Fruit fly (Drosophila melanogaster) whole organism, embryonic: ENCODE results near the gene Aatf.

Experiments used
- B-H1 ChIP-seq: fragments of 200-800 bp; sonication (Bioruptor generic); IDR thresholded peaks from 3 replicates; pipeline ENCODE4 v1.3.6; 2022; ENCODE audit warnings: missing biosample characterization, missing genetic modification characterization
- Blimp-1 ChIP-seq: fragments of 200-800 bp; sonication (Bioruptor generic); optimal IDR thresholded peaks from 3 replicates; lab custom pipeline; 2018; ENCODE audit warnings: missing biosample characterization, missing genetic modification characterization, mild to moderate bottlenecking, moderate library complexity, missing genetic modification reagents
- CG10147 ChIP-seq: fragments of 200-800 bp; sonication (Bioruptor generic); optimal IDR thresholded peaks from 2 replicates; lab custom pipeline; 2019; ENCODE audit warnings: missing biosample characterization, mild to moderate bottlenecking, missing genetic modification characterization, moderate library complexity
- CG1024 ChIP-seq: fragments of 200-800 bp; sonication (Bioruptor generic); IDR thresholded peaks from 2 replicates; pipeline ENCODE4 v1.3.6; 2022; ENCODE audit warnings: missing biosample characterization, missing genetic modification characterization
- CG10431 ChIP-seq: fragments of 200-800 bp; sonication (Bioruptor generic); optimal IDR thresholded peaks from 3 replicates; lab custom pipeline; 2018; ENCODE audit warnings: missing biosample characterization, mild to moderate bottlenecking, missing genetic modification characterization
- CG10565 ChIP-seq: fragments of 200-800 bp; sonication (Bioruptor generic); optimal IDR thresholded peaks from 3 replicates; lab custom pipeline; 2016; ENCODE audit warnings: missing biosample characterization, mild to moderate bottlenecking, missing genetic modification characterization
- CG10979 ChIP-seq: fragments of 200-800 bp; sonication (Bioruptor generic); optimal IDR thresholded peaks from 2 replicates; lab custom pipeline; 2018; ENCODE audit warnings: missing biosample characterization, mild to moderate bottlenecking, missing genetic modification characterization, moderate library complexity
- CG11398 ChIP-seq: fragments of 200-800 bp; sonication (Bioruptor generic); optimal IDR thresholded peaks from 2 replicates; lab custom pipeline; 2016; ENCODE audit warnings: missing biosample characterization, missing genetic modification characterization
- CG12104 ChIP-seq: fragments of 200-800 bp; sonication (Bioruptor generic); optimal IDR thresholded peaks from 3 replicates; lab custom pipeline; 2016; ENCODE audit warnings: missing biosample characterization, missing genetic modification characterization
- CG12299 ChIP-seq: fragments of 200-800 bp; sonication (Bioruptor generic); optimal IDR thresholded peaks from 2 replicates; lab custom pipeline; 2018; ENCODE audit warnings: missing biosample characterization, mild to moderate bottlenecking, missing genetic modification characterization
- CG1233 ChIP-seq: fragments of 200-800 bp; sonication (Bioruptor generic); optimal IDR thresholded peaks from 4 replicates; lab custom pipeline; 2018; ENCODE audit warnings: missing biosample characterization, mild to moderate bottlenecking, missing genetic modification characterization
- CG13424 ChIP-seq: fragments of 200-800 bp; sonication (Bioruptor generic); optimal IDR thresholded peaks from 2 replicates; lab custom pipeline; 2019; ENCODE audit warnings: missing biosample characterization, mild to moderate bottlenecking, missing genetic modification characterization, moderate library complexity
- CG14014 ChIP-seq: fragments of 200-800 bp; sonication (Bioruptor generic); IDR thresholded peaks from 2 replicates; pipeline ENCODE4 v1.3.6; 2022; ENCODE audit warnings: missing biosample characterization, missing genetic modification characterization
- CG15269 ChIP-seq: fragments of 200-800 bp; sonication (Bioruptor generic); optimal IDR thresholded peaks from 2 replicates; lab custom pipeline; 2018; ENCODE audit warnings: missing biosample characterization, mild to moderate bottlenecking, missing genetic modification characterization, moderate library complexity
- CG15479 ChIP-seq: fragments of 200-800 bp; sonication (Bioruptor generic); optimal IDR thresholded peaks from 3 replicates; lab custom pipeline; 2019; ENCODE audit warnings: missing biosample characterization, mild to moderate bottlenecking, missing genetic modification characterization, moderate library complexity
- CG1647 ChIP-seq: fragments of 200-800 bp; sonication (Bioruptor generic); optimal IDR thresholded peaks from 3 replicates; lab custom pipeline; 2016; ENCODE audit warnings: missing biosample characterization, missing genetic modification characterization
- CG2120 ChIP-seq: fragments of 200-800 bp; sonication (Bioruptor generic); optimal IDR thresholded peaks from 3 replicates; lab custom pipeline; 2016; ENCODE audit warnings: missing biosample characterization, missing genetic modification characterization
- CG32772 ChIP-seq: fragments of 200-800 bp; sonication (Bioruptor generic); IDR thresholded peaks from 2 replicates; pipeline ENCODE4 v1.3.6; 2022; ENCODE audit warnings: missing biosample characterization, missing genetic modification characterization
- CG3281 ChIP-seq: fragments of 200-800 bp; sonication (Bioruptor generic); optimal IDR thresholded peaks from 3 replicates; lab custom pipeline; 2017; ENCODE audit warnings: missing biosample characterization, mild to moderate bottlenecking, missing genetic modification characterization
- CG43689 ChIP-seq: fragments of 200-800 bp; sonication (Bioruptor generic); IDR thresholded peaks from 2 replicates; pipeline ENCODE4 v1.3.6; 2022; ENCODE audit warnings: missing biosample characterization, missing genetic modification characterization
- CG5953 ChIP-seq: fragments of 200-800 bp; sonication (Bioruptor generic); IDR thresholded peaks from 2 replicates; pipeline ENCODE4 v1.3.6; 2022; ENCODE audit warnings: missing biosample characterization, missing genetic modification characterization
- CG6254 ChIP-seq: fragments of 200-800 bp; sonication (Bioruptor generic); optimal IDR thresholded peaks from 3 replicates; lab custom pipeline; 2017; ENCODE audit warnings: mild to moderate bottlenecking, missing biosample characterization, missing genetic modification reagents, missing genetic modification characterization
- CG6272 ChIP-seq: fragments of 200-800 bp; sonication (Bioruptor generic); IDR thresholded peaks from 2 replicates; pipeline ENCODE4 v1.3.6; 2022; ENCODE audit warnings: missing biosample characterization, missing genetic modification characterization
- CG7745 ChIP-seq: fragments of 200-800 bp; sonication (Bioruptor generic); optimal IDR thresholded peaks from 2 replicates; lab custom pipeline; 2018; ENCODE audit warnings: missing biosample characterization, mild to moderate bottlenecking, missing genetic modification characterization, moderate library complexity
- CG8478 ChIP-seq: fragments of >200 bp; optimal IDR thresholded peaks from 2 replicates; lab custom pipeline; 2018
- Eip74EF ChIP-seq, 2 experiments: fragments of 200-800 bp in 1 of 2; fragments of >200 bp in 1 of 2; sonication (Bioruptor generic) in 1 of 2; optimal IDR thresholded peaks; 2 replicates each; lab custom pipeline; 2017 to 2019; ENCODE audit warnings: missing biosample characterization in 2 of 2, missing genetic modification characterization in 2 of 2, mild to moderate bottlenecking in 1 of 2, moderate library complexity in 1 of 2
- HmgD ChIP-seq: fragments of 200-800 bp; sonication (Bioruptor generic); optimal IDR thresholded peaks from 3 replicates; lab custom pipeline; 2016; ENCODE audit warnings: missing biosample characterization, missing genetic modification characterization
- Mrtf ChIP-seq: fragments of 200-800 bp; sonication (Bioruptor generic); IDR thresholded peaks from 3 replicates; pipeline ENCODE4 v1.3.6; 2022; ENCODE audit warnings: missing biosample characterization, missing genetic modification characterization
- Ptx1 ChIP-seq: fragments of 200-800 bp; sonication (Bioruptor generic); IDR thresholded peaks from 2 replicates; pipeline ENCODE4 v1.3.6; 2022; ENCODE audit warnings: missing biosample characterization, missing genetic modification characterization
- Rx ChIP-seq: fragments of 200-800 bp; sonication (Bioruptor generic); IDR thresholded peaks from 2 replicates; pipeline ENCODE4 v1.3.6; 2022; ENCODE audit warnings: missing biosample characterization, missing genetic modification characterization
- Side ChIP-seq: fragments of 200-800 bp; sonication (Bioruptor generic); optimal IDR thresholded peaks from 2 replicates; lab custom pipeline; 2016; ENCODE audit warnings: missing biosample characterization, missing genetic modification characterization
- Six4 ChIP-seq: fragments of 200-800 bp; sonication (Bioruptor generic); optimal IDR thresholded peaks from 2 replicates; lab custom pipeline; 2016; ENCODE audit warnings: missing biosample characterization, missing genetic modification characterization
- Sox102F ChIP-seq: fragments of 200-800 bp; sonication (Bioruptor generic); optimal IDR thresholded peaks from 2 replicates; lab custom pipeline; 2018; ENCODE audit warnings: missing biosample characterization, mild to moderate bottlenecking, missing genetic modification characterization, moderate library complexity
- Usf ChIP-seq: fragments of 200-800 bp; sonication (Bioruptor generic); optimal IDR thresholded peaks from 2 replicates; lab custom pipeline; 2017; ENCODE audit warnings: missing genotype, missing biosample characterization, missing genetic modification characterization
- ab ChIP-seq: fragments of 200-800 bp; sonication (Bioruptor generic); optimal IDR thresholded peaks from 2 replicates; lab custom pipeline; 2016; ENCODE audit warnings: missing biosample characterization, missing genetic modification characterization
- abd-A ChIP-seq: fragments of 200-800 bp; sonication (Bioruptor generic); optimal IDR thresholded peaks from 3 replicates; lab custom pipeline; 2019; ENCODE audit warnings: missing biosample characterization, mild to moderate bottlenecking, missing genetic modification characterization, moderate library complexity
- bcd ChIP-seq: fragments of 200-800 bp; sonication (Bioruptor generic); optimal IDR thresholded peaks from 2 replicates; lab custom pipeline; 2017; ENCODE audit warnings: missing biosample characterization, mild to moderate bottlenecking, missing genetic modification characterization
- br ChIP-seq: fragments of >200 bp; optimal IDR thresholded peaks from 2 replicates; lab custom pipeline; 2017
- cg ChIP-seq: fragments of 200-800 bp; sonication (Bioruptor generic); optimal IDR thresholded peaks from 3 replicates; lab custom pipeline; 2019; ENCODE audit warnings: missing biosample characterization, mild to moderate bottlenecking, missing genetic modification characterization, moderate library complexity
- corto ChIP-seq: fragments of 200-800 bp; sonication (Bioruptor generic); optimal IDR thresholded peaks from 2 replicates; lab custom pipeline; 2016; ENCODE audit warnings: missing biosample characterization, mild to moderate bottlenecking, missing genetic modification characterization, moderate library complexity
- dati ChIP-seq: fragments of 200-800 bp; sonication (Bioruptor generic); IDR thresholded peaks from 2 replicates; pipeline ENCODE4 v1.3.6; 2022; ENCODE audit warnings: missing biosample characterization, missing genetic modification characterization
- dysf ChIP-seq: fragments of 200-800 bp; sonication (Bioruptor generic); IDR thresholded peaks from 3 replicates; pipeline ENCODE4 v1.3.6; 2022; ENCODE audit warnings: missing biosample characterization, missing genetic modification characterization
- grau ChIP-seq: fragments of 200-800 bp; optimal IDR thresholded peaks from 3 replicates; lab custom pipeline; 2019; ENCODE audit warnings: missing biosample characterization, mild to moderate bottlenecking, missing genetic modification characterization, moderate library complexity
- odd ChIP-seq: fragments of 200-800 bp; sonication (Bioruptor generic); optimal IDR thresholded peaks from 2 replicates; lab custom pipeline; 2017; ENCODE audit warnings: missing biosample characterization, mild to moderate bottlenecking, missing genetic modification characterization
- onecut ChIP-seq: fragments of 200-800 bp; sonication (Bioruptor generic); IDR thresholded peaks from 2 replicates; pipeline ENCODE4 v1.3.6; 2022; ENCODE audit warnings: missing biosample characterization, missing genetic modification characterization
- pho ChIP-seq: fragments of 200-800 bp; sonication (Bioruptor generic); optimal IDR thresholded peaks from 2 replicates; lab custom pipeline; 2016; ENCODE audit warnings: missing biosample characterization, missing genetic modification characterization
- salm ChIP-seq: fragments of 200-800 bp; sonication (Bioruptor generic); optimal IDR thresholded peaks from 2 replicates; lab custom pipeline; 2018; ENCODE audit warnings: missing biosample characterization, mild to moderate bottlenecking, missing genetic modification characterization
- sc ChIP-seq, 3 experiments: fragments of >200 bp in 2 of 3; fragments of 200-800 bp in 1 of 3; sonication (Bioruptor generic) in 1 of 3; optimal IDR thresholded peaks; 2 replicates in 2 of 3; 3 replicates in 1 of 3; lab custom pipeline; 2017; ENCODE audit warnings: mild to moderate bottlenecking in 1 of 3, missing biosample characterization in 1 of 3, missing genetic modification characterization in 1 of 3, missing genetic modification reagents in 1 of 3
- sna ChIP-seq: fragments of 200-800 bp; sonication (Bioruptor generic); IDR thresholded peaks from 2 replicates; pipeline ENCODE4 v1.3.6; 2022; ENCODE audit warnings: missing biosample characterization, missing genetic modification characterization; ENCODE audit not compliant: partially characterized antibody
- sqz ChIP-seq: fragments of 200-800 bp; sonication (Bioruptor generic); optimal IDR thresholded peaks from 3 replicates; lab custom pipeline; 2018; ENCODE audit warnings: missing biosample characterization, mild to moderate bottlenecking, missing genetic modification characterization
- zfh1 ChIP-seq: fragments of 200-800 bp; sonication (Bioruptor generic); IDR thresholded peaks from 3 replicates; pipeline ENCODE4 v1.3.6; 2022; ENCODE audit warnings: missing biosample characterization, missing genetic modification characterization

Gene Aatf

DNA sequence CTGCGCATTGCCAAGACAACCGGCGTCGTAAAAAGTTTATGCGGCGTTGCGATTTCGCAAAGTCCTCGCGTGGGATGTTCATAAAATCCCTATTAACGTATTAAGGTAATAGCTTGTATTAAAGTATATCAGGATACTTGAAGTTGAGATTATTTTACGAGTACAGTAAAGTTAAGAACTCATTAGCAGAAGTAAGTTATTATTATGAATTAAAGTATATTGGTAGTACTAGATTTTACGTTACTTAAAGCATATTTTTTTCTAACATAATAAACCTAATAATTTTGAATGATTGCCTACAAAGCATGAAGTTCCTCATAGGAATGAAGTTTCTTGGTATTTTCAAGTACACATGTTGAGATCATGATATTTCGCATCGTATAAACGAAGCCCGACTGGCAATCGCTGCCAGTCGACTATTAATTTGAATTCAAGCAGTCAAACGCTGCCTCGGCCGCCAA is 23.6 kb upstream of the Aatf start (continued):
- no peak for TF ChIP-seq br (lab: Kevin White, UChicago)
- TF ChIP-seq CG13424 (tag; lab: Kevin White, UChicago) = peak; percentile 75
- TF ChIP-seq CG5953 (GFP tag; lab: Robert Waterston, UW) = no peak
- no peak for TF ChIP-seq pho
- no peak for TF ChIP-seq zfh1
- peak; percentile 19 for TF ChIP-seq CG12104 (GFP tag; lab: Kevin White, UChicago)
- TF ChIP-seq abd-A (tag; lab: Kevin White, UChicago) = no peak
- peak; percentile 34 for TF ChIP-seq CG10147 (GFP tag; lab: Kevin White, UChicago)
- TF ChIP-seq CG14014 (GFP tag; lab: Robert Waterston, UW) = 0 out of 2 replicates have a peak, but pooled peaks have one; percentile 34
- peak; percentile 29 for TF ChIP-seq Blimp-1
- no peak for TF ChIP-seq CG1647 (GFP tag; lab: Kevin White, UChicago)
- TF ChIP-seq salm (tag; lab: Kevin White, UChicago) = no peak
- no peak for TF ChIP-seq cg
- no peak for TF ChIP-seq CG15479 (GFP tag; lab: Kevin White, UChicago)
- TF ChIP-seq CG11398 (GFP tag; lab: Kevin White, UChicago) = no peak
- no peak for TF ChIP-seq Rx (GFP tag; lab: Robert Waterston, UW)
- peak; percentile 83 for TF ChIP-seq CG10979 (tag; lab: Kevin White, UChicago)
- TF ChIP-seq Usf (GFP tag; lab: Kevin White, UChicago) = no peak
- TF ChIP-seq bcd (GFP tag; lab: Kevin White, UChicago) = peak; percentile 27
- peak; percentile 64 for TF ChIP-seq grau (tag; lab: Kevin White, UChicago)
- no peak for TF ChIP-seq B-H1
- TF ChIP-seq Sox102F (GFP tag; lab: Kevin White, UChicago) = peak; percentile 53
- TF ChIP-seq ab (GFP tag; lab: Kevin White, UChicago) = no peak
- TF ChIP-seq dysf (GFP tag; lab: Robert Waterston, UW) = 0 out of 3 replicates have a peak, but pooled peaks have one; percentile 39
- TF ChIP-seq CG15269 = peak; percentile 54
- TF ChIP-seq CG1233 (GFP tag; lab: Kevin White, UChicago) = peak; percentile 38
- no peak for TF ChIP-seq CG6272 (GFP tag; lab: Robert Waterston, UW)
- no peak for TF ChIP-seq dati
- TF ChIP-seq sqz = peak; percentile 31
- TF ChIP-seq CG43689 (GFP tag; lab: Robert Waterston, UW) = no peak
- TF ChIP-seq onecut (GFP tag; lab: Robert Waterston, UW) = 0 out of 2 replicates have a peak, but pooled peaks have one; percentile 21
- TF ChIP-seq CG2120 (GFP tag; lab: Kevin White, UChicago) = peak; percentile 27
- TF ChIP-seq CG10431 = peak; percentile 10
- peak; percentile 2 for TF ChIP-seq Side
- no peak for TF ChIP-seq HmgD (GFP tag; lab: Kevin White, UChicago)
- no peak for TF ChIP-seq corto (GFP tag; lab: Kevin White, UChicago)
- no peak for TF ChIP-seq Mrtf (GFP tag; lab: Robert Waterston, UW)
- TF ChIP-seq CG3281 (GFP tag; lab: Kevin White, UChicago) = peak; percentile 33
- TF ChIP-seq CG12299 = peak; percentile 12
- peak; percentile 31 for TF ChIP-seq CG6254 (GFP tag; lab: Kevin White, UChicago)
- no peak for TF ChIP-seq CG7745 (tag; lab: Kevin White, UChicago)
- TF ChIP-seq CG32772 (GFP tag; lab: Robert Waterston, UW) = no peak
- no peak for TF ChIP-seq sna (GFP tag; lab: Robert Waterston, UW)
- peak in 1 of 2 experiments; percentile 68 for TF ChIP-seq Eip74EF (GFP tag; optimal IDR thresholded peaks at IDR 0.05; lab: Kevin White, UChicago)
- no peak for TF ChIP-seq CG1024 (GFP tag; lab: Robert Waterston, UW)
- peak; percentile 41 for TF ChIP-seq Six4 (GFP tag; lab: Kevin White, UChicago)
- TF ChIP-seq odd (GFP tag; lab: Kevin White, UChicago) = peak; percentile 50
- peak; percentile 32; the same call in 1 of the 2 replicates for TF ChIP-seq Ptx1 (GFP tag; lab: Robert Waterston, UW)
- no peak for TF ChIP-seq CG10565
- TF ChIP-seq sc (optimal IDR thresholded peaks at IDR 0.05; lab: Kevin White, UChicago) = no peak
- peak; percentile 37 for TF ChIP-seq sc (GFP tag; optimal IDR thresholded peaks at IDR 0.05; lab: Kevin White, UChicago)
- no peak for TF ChIP-seq CG8478 (lab: Kevin White, UChicago)
